Worm (Caenorhabditis elegans) whole organism, late embryonic: ENCODE data around the gene bath-44.

Source experiments
- C08G9.2 ChIP-seq: sonication (generic microtip); optimal IDR thresholded peaks from 2 replicates; lab custom pipeline; 2016; ENCODE audit warnings: mild to moderate bottlenecking, missing genetic modification characterization, moderate library complexity, missing compliant biosample characterization
- F13H6.1 ChIP-seq: sonication (generic microtip); optimal IDR thresholded peaks from 2 replicates; lab custom pipeline; 2016; ENCODE audit warnings: missing genetic modification characterization, missing compliant biosample characterization
- K09A11.1 ChIP-seq: sonication (generic microtip); optimal IDR thresholded peaks from 2 replicates; lab custom pipeline; 2017; ENCODE audit warnings: antibody characterized with exemption, mild to moderate bottlenecking, missing genetic modification characterization, missing compliant biosample characterization; ENCODE audit not compliant: insufficient read depth
- T23F11.4 ChIP-seq: fragments of 200-800 bp; sonication (Bioruptor generic); optimal IDR thresholded peaks from 2 replicates; lab custom pipeline; 2018; ENCODE audit warnings: mild to moderate bottlenecking, missing genetic modification characterization, missing compliant biosample characterization
- Y22D7AL.16 ChIP-seq: sonication (generic microtip); optimal IDR thresholded peaks from 2 replicates; lab custom pipeline; 2016; ENCODE audit warnings: missing genetic modification characterization, missing compliant biosample characterization
- ceh-14 ChIP-seq: sonication (generic microtip); optimal IDR thresholded peaks from 2 replicates; lab custom pipeline; 2016; ENCODE audit warnings: missing genotype, missing genetic modification characterization, missing compliant biosample characterization
- ceh-18 ChIP-seq: sonication (generic microtip); optimal IDR thresholded peaks from 2 replicates; lab custom pipeline; 2016; ENCODE audit warnings: missing genetic modification characterization, missing compliant biosample characterization
- ceh-22 ChIP-seq: sonication (generic microtip); optimal IDR thresholded peaks from 2 replicates; lab custom pipeline; 2017; ENCODE audit warnings: missing biosample characterization, missing genetic modification characterization
- ceh-24 ChIP-seq: sonication (generic microtip); optimal IDR thresholded peaks from 2 replicates; lab custom pipeline; 2016; ENCODE audit warnings: mild to moderate bottlenecking, missing genetic modification characterization, missing compliant biosample characterization
- ceh-48 ChIP-seq: sonication (generic microtip); optimal IDR thresholded peaks from 2 replicates; lab custom pipeline; 2016; ENCODE audit warnings: missing genetic modification characterization, inconsistent platforms, missing compliant biosample characterization
- ceh-9 ChIP-seq: sonication (generic microtip); optimal IDR thresholded peaks from 2 replicates; lab custom pipeline; 2016; ENCODE audit warnings: mild to moderate bottlenecking, missing genetic modification characterization, inconsistent platforms, missing compliant biosample characterization
- dve-1 ChIP-seq: sonication (generic microtip); optimal IDR thresholded peaks from 2 replicates; lab custom pipeline; 2017; ENCODE audit warnings: antibody characterized with exemption, mild to moderate bottlenecking, missing genetic modification characterization, missing compliant biosample characterization
- hlh-13 ChIP-seq: fragments of 200-800 bp; sonication (Bioruptor generic); optimal IDR thresholded peaks from 2 replicates; lab custom pipeline; 2018; ENCODE audit warnings: mild to moderate bottlenecking, missing genetic modification characterization, missing compliant biosample characterization
- hlh-8 ChIP-seq: sonication (generic microtip); optimal IDR thresholded peaks from 2 replicates; lab custom pipeline; 2016; ENCODE audit warnings: missing genotype, missing genetic modification characterization, missing compliant biosample characterization
- lim-6 ChIP-seq: sonication (generic microtip); optimal IDR thresholded peaks from 2 replicates; lab custom pipeline; 2016; ENCODE audit warnings: missing genetic modification characterization, missing compliant biosample characterization
- nfya-1 ChIP-seq: sonication (generic microtip); optimal IDR thresholded peaks from 2 replicates; lab custom pipeline; 2017; ENCODE audit warnings: missing genetic modification characterization, mild to moderate bottlenecking, missing compliant biosample characterization, antibody characterized with exemption, moderate library complexity
- nhr-11 ChIP-seq: fragments of 150-350 bp; optimal IDR thresholded peaks from 2 replicates; lab custom pipeline; 2014; ENCODE audit warnings: missing biosample characterization, missing genetic modification characterization
- pag-3 ChIP-seq: sonication (generic microtip); optimal IDR thresholded peaks from 2 replicates; lab custom pipeline; 2016; ENCODE audit warnings: missing compliant biosample characterization, missing genetic modification characterization, borderline replicate concordance
- pat-9 ChIP-seq: fragments of 200-800 bp; sonication (Bioruptor generic); optimal IDR thresholded peaks from 2 replicates; lab custom pipeline; 2018; ENCODE audit warnings: mild to moderate bottlenecking, missing genetic modification characterization, moderate library complexity, missing compliant biosample characterization
- pax-1 ChIP-seq: fragments of 150-350 bp; optimal IDR thresholded peaks from 2 replicates; lab custom pipeline; 2014; ENCODE audit warnings: missing biosample characterization, missing genetic modification characterization
- pqm-1 ChIP-seq: sonication (generic microtip); optimal IDR thresholded peaks from 2 replicates; lab custom pipeline; 2016; ENCODE audit warnings: missing genetic modification characterization, missing compliant biosample characterization
- pros-1 ChIP-seq: fragments of 150-350 bp; optimal IDR thresholded peaks from 2 replicates; lab custom pipeline; 2014; ENCODE audit warnings: missing biosample characterization, missing genetic modification reagents, missing genetic modification characterization
- ref-2 ChIP-seq: sonication (generic microtip); optimal IDR thresholded peaks from 2 replicates; lab custom pipeline; 2016; ENCODE audit warnings: missing genetic modification characterization, missing compliant biosample characterization
- rnt-1 ChIP-seq: sonication (generic microtip); optimal IDR thresholded peaks from 2 replicates; lab custom pipeline; 2016; ENCODE audit warnings: missing genetic modification characterization, missing compliant biosample characterization
- sdc-2 ChIP-seq: sonication (generic microtip); optimal IDR thresholded peaks from 2 replicates; lab custom pipeline; 2016; ENCODE audit warnings: missing genotype, missing genetic modification characterization, missing compliant biosample characterization
- sox-4 ChIP-seq: sonication (generic microtip); optimal IDR thresholded peaks from 2 replicates; lab custom pipeline; 2017; ENCODE audit warnings: mild to moderate bottlenecking, missing genetic modification characterization, inconsistent platforms, missing compliant biosample characterization
- syd-9 ChIP-seq: sonication (generic microtip); optimal IDR thresholded peaks from 2 replicates; lab custom pipeline; 2016; ENCODE audit warnings: mild to moderate bottlenecking, missing genetic modification characterization, moderate library complexity, missing compliant biosample characterization
- tbx-2 ChIP-seq: sonication (generic microtip); optimal IDR thresholded peaks from 2 replicates; lab custom pipeline; 2016; ENCODE audit warnings: missing genetic modification characterization, missing compliant biosample characterization
- ttx-3 ChIP-seq: sonication (generic microtip); optimal IDR thresholded peaks from 2 replicates; lab custom pipeline; 2016; ENCODE audit warnings: missing genetic modification reagents, missing genetic modification characterization, missing compliant biosample characterization
- unc-42 ChIP-seq: sonication (generic microtip); optimal IDR thresholded peaks from 2 replicates; lab custom pipeline; 2016; ENCODE audit warnings: missing genotype, missing genetic modification characterization, missing compliant biosample characterization
- unc-55 ChIP-seq: sonication (generic microtip); optimal IDR thresholded peaks from 2 replicates; lab custom pipeline; 2017; ENCODE audit warnings: missing biosample characterization, missing genetic modification reagents, missing genetic modification characterization
- zip-5 ChIP-seq: sonication (generic microtip); optimal IDR thresholded peaks from 2 replicates; lab custom pipeline; 2016; ENCODE audit warnings: missing genetic modification characterization, missing compliant biosample characterization

The bath-44 gene

DNA sequence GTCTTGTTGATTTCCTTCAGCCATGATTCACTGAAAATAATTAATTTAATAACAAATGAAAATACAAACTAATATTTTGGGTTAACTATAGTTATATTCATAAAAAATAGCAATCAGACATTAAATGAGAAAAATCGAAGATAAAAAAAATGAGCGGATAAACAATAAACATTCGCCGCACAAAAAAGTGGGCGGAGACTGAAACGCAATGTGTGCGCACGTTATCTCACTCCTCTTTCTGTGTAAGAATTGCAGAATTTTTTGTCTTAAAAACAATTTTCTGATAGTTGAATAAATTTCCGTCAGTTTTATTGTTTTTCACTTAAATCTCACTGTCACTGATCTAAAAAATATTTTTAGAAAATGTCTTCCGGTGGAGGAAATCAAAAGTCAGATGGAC lies 20.6 kb upstream of the bath-44 start, which contains the start of the genes mtch-1 and rpb-4:
Gene mtch-1 (minus strand): TSS at position 24 of the 400 bp plus-strand sequence.
Gene rpb-4 (plus strand): TSS at position 353 of the 400 bp plus-strand sequence.
- TF ChIP-seq pax-1 (no peak), ceh-22 (tag; lab: Kevin White, UChicago) (no peak), ceh-24 (tag; lab: Kevin White, UChicago) (no peak), syd-9 (tag; lab: Kevin White, UChicago) (no peak), C08G9.2 (tag; lab: Kevin White, UChicago) (no peak), nfya-1 (peak; percentile 33), pqm-1 (no peak), ceh-18 (tag; lab: Kevin White, UChicago) (no peak), dve-1 (peak; percentile 1), ttx-3 (tag; lab: Kevin White, UChicago) (no peak), K09A11.1 (no peak)

DNA sequence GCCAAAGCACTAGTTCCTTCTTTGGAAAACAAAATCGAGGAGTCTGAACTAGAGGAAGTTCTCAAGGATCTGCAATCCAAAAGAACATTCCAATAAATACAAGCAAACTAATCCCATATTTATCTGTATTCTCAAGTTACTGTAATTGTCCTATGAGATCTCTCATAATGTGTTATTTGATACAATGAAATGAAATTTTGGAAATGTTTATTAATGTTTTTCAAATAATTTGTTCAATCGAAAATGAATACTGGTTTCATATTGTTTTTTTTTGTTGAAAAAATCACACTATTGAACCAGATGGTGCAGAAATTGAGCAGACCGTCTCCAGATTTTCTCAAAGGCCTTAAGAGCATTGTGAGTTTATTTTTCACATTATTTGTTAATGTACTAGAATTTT lies 19.8 kb upstream of the bath-44 start, which contains the start of gene F43E2.1:
Gene F43E2.1 (plus strand): TSS at position 301 of the 400 bp plus-strand sequence.
- TF ChIP-seq pros-1: no peak
- TF ChIP-seq sox-4: no peak
- TF ChIP-seq tbx-2 (tag; lab: Kevin White, UChicago): no peak
- no peak for TF ChIP-seq lim-6 (tag; lab: Kevin White, UChicago)
- TF ChIP-seq ceh-14 (tag; lab: Kevin White, UChicago): no peak

DNA sequence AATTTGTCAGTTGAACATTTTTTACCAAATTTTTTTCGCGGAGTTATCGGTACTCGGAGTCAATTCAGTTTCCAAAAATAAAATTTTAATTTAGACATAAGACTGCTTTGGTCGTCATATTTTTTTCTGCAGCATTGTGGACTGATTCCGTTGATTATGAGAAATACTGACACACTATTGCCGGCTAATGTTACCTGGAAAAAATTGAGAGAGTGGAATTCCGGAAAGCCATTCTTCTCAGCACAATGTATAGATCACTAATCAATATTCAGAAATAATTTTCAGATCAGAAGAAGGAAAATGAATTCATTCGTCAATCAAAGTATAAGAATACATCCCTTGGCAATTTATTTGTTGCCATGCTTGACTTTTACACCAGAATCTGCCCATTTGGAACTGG lies 15.7 kb upstream of the bath-44 start, which contains the start of gene C07D10.6:
Gene C07D10.6 (plus strand): TSS at position 301 of the 400 bp plus-strand sequence.
- TF ChIP-seq ref-2 (tag; lab: Kevin White, UChicago): no peak
- no peak for TF ChIP-seq pros-1
- no peak for TF ChIP-seq hlh-8 (tag; lab: Kevin White, UChicago)
- no peak for TF ChIP-seq unc-42
- TF ChIP-seq ceh-9 (tag; lab: Kevin White, UChicago): no peak
- TF ChIP-seq pag-3: no peak
- TF ChIP-seq rnt-1 (tag; lab: Kevin White, UChicago): no peak
- no peak for TF ChIP-seq pat-9 (tag; lab: Kevin White, UChicago)

DNA sequence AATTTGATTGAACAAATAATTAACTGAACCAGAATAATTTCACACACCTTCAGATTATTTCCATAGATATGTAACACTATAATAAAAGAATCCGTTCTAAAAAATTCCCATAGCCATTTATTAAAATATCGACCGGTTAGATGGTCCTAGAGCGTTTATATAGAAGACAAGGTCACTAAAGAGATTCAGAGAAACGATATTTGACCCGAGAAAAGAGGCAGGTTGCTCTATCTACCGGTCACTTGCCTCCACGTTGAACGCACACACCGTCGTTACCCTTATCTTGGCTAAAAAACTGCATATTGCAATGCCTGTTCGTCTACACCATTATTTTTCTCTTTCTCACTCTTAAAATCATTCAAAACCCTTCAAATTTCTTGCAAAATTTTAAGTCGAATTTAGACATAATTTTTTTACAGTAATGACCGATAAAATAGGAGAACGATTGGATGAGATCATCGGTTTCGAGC lies 13.6 kb upstream of the bath-44 start, which contains the start of gene C07D10.5:
Gene C07D10.5 (plus strand): TSS at position 420 of the 470 bp plus-strand sequence.
- TF ChIP-seq unc-55 (GFP tag; lab: Kevin White, UChicago) (no peak), hlh-8 (tag; lab: Kevin White, UChicago) (no peak), T23F11.4 (no peak)

DNA sequence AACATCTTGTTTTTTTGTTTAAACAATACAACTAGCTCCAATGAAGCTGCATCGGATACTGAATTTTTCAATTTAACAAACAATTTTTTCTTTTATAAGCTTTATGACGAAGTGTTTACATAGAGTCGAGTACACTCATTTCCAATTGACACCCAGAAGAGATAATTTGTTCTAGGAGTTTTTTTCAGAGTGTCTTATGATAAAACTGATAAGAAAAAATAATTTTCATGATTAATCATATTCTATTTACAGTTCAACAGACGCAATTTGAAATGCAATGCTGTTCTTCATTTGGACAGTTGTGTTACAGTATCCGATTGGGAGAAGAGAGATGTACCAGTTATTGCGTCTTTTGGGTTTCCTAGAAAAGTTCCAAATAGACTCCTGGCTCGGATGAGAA lies 12.8 kb upstream of the bath-44 start:
- TF ChIP-seq unc-42: no peak
- TF ChIP-seq nhr-11 (tag; lab: Kevin White, UChicago): no peak
- no peak for TF ChIP-seq F13H6.1 (tag; lab: Kevin White, UChicago)
- no peak for TF ChIP-seq C08G9.2 (tag; lab: Kevin White, UChicago)
- TF ChIP-seq zip-5 (tag; lab: Kevin White, UChicago): no peak
- TF ChIP-seq Y22D7AL.16: no peak
- TF ChIP-seq, all 69 proteins: peak for 0

DNA sequence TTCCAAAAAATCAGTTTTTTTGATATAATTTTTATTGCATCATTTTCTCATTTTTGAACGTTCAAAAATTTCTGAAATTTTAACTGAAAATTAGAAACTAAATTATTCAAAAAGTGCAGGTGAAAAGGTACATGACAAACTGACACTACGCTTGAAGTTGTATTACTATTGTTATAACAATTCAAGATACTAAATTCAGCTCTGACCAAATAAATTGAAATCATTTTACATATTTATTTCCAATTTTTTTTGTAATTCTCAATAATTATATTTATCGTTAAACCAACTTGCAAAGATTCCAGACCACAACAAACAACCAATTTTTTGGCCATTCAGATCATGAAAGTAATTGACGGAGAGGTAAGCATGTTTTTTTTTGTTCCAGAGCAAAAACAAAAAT lies 9.3 kb upstream of the bath-44 start, which contains the start of gene sre-3:
Gene sre-3 (plus strand): TSS at position 301 of the 400 bp plus-strand sequence.
- TF ChIP-seq ceh-48 (tag; lab: Kevin White, UChicago) (no peak), sdc-2 (no peak), hlh-13 (GFP tag; lab: Kevin White, UChicago) (no peak), ceh-24 (tag; lab: Kevin White, UChicago) (no peak), unc-42 (no peak), hlh-8 (tag; lab: Kevin White, UChicago) (no peak)
